Fruit fly (Drosophila melanogaster) whole organism, embryonic: ENCODE measurements around the gene CG46434.

ENCODE experiments used
- Atf3 ChIP-seq: fragments of 200-800 bp; sonication (Bioruptor generic); optimal IDR thresholded peaks from 3 replicates; lab custom pipeline; 2016; ENCODE audit warnings: missing biosample characterization, missing genetic modification characterization
- B-H2 ChIP-seq: fragments of 200-800 bp; sonication (Bioruptor generic); optimal IDR thresholded peaks from 2 replicates; lab custom pipeline; 2018; ENCODE audit warnings: missing biosample characterization, mild to moderate bottlenecking, missing genetic modification characterization
- Bteb2 ChIP-seq: fragments of 200-800 bp; sonication (Bioruptor generic); optimal IDR thresholded peaks from 2 replicates; lab custom pipeline; 2016; ENCODE audit warnings: missing biosample characterization, missing genetic modification characterization
- CG10462 ChIP-seq: fragments of 200-800 bp; sonication (Bioruptor generic); optimal IDR thresholded peaks from 2 replicates; lab custom pipeline; 2016; ENCODE audit warnings: missing biosample characterization, missing genetic modification characterization
- CG12391 ChIP-seq: fragments of 200-800 bp; sonication (Bioruptor generic); optimal IDR thresholded peaks from 3 replicates; lab custom pipeline; 2018; ENCODE audit warnings: missing biosample characterization, mild to moderate bottlenecking, missing genetic modification characterization, moderate library complexity
- CG12659 ChIP-seq: fragments of 200-800 bp; sonication (Bioruptor generic); optimal IDR thresholded peaks from 3 replicates; lab custom pipeline; 2017; ENCODE audit warnings: mild to moderate bottlenecking, missing biosample characterization, missing genetic modification reagents, missing genetic modification characterization
- CG14050 ChIP-seq: fragments of 200-800 bp; sonication (Bioruptor generic); IDR thresholded peaks from 3 replicates; pipeline ENCODE4 v1.3.6; 2022; ENCODE audit warnings: missing biosample characterization, missing genetic modification characterization
- CG15011 ChIP-seq: fragments of 200-800 bp; sonication (Bioruptor generic); optimal IDR thresholded peaks from 3 replicates; lab custom pipeline; 2018; ENCODE audit warnings: missing biosample characterization, mild to moderate bottlenecking, missing genetic modification characterization
- CG16779 ChIP-seq: fragments of 200-800 bp; sonication (Bioruptor generic); IDR thresholded peaks from 2 replicates; pipeline ENCODE4 v1.3.6; 2022; ENCODE audit warnings: missing biosample characterization, missing genetic modification characterization
- CG18011 ChIP-seq: fragments of 200-800 bp; sonication (Bioruptor generic); optimal IDR thresholded peaks from 2 replicates; lab custom pipeline; 2017; ENCODE audit warnings: missing biosample characterization, missing genetic modification characterization, mild to moderate bottlenecking, moderate library complexity, missing genotype
- CG1832 ChIP-seq: fragments of 200-800 bp; sonication (Bioruptor generic); optimal IDR thresholded peaks from 2 replicates; lab custom pipeline; 2017; ENCODE audit warnings: missing biosample characterization, mild to moderate bottlenecking, missing genetic modification characterization, inconsistent platforms
- CG18476 ChIP-seq: fragments of 200-800 bp; sonication (Bioruptor generic); optimal IDR thresholded peaks from 2 replicates; lab custom pipeline; 2016; ENCODE audit warnings: missing biosample characterization, mild to moderate bottlenecking, missing genetic modification characterization
- CG2889 ChIP-seq: fragments of 200-800 bp; sonication (Bioruptor generic); IDR thresholded peaks from 3 replicates; pipeline ENCODE4 v1.3.6; 2022; ENCODE audit warnings: missing biosample characterization, missing genetic modification characterization
- CG30020 ChIP-seq: fragments of 200-800 bp; optimal IDR thresholded peaks from 2 replicates; lab custom pipeline; 2019; ENCODE audit warnings: missing biosample characterization, mild to moderate bottlenecking, missing genetic modification characterization, moderate library complexity
- CG31224 ChIP-seq: fragments of 200-800 bp; sonication (Bioruptor generic); IDR thresholded peaks from 2 replicates; pipeline ENCODE4 v1.3.6; 2022; ENCODE audit warnings: missing biosample characterization, missing genetic modification characterization
- CG34224 ChIP-seq: fragments of 200-800 bp; sonication (Bioruptor generic); IDR thresholded peaks from 3 replicates; pipeline ENCODE4 v1.3.6; 2022; ENCODE audit warnings: missing biosample characterization, missing genetic modification characterization; ENCODE audit not compliant: partially characterized antibody
- CG6254 ChIP-seq: fragments of 200-800 bp; sonication (Bioruptor generic); optimal IDR thresholded peaks from 3 replicates; lab custom pipeline; 2017; ENCODE audit warnings: mild to moderate bottlenecking, missing biosample characterization, missing genetic modification reagents, missing genetic modification characterization
- CG6683 ChIP-seq: fragments of 200-800 bp; sonication (Bioruptor generic); optimal IDR thresholded peaks from 2 replicates; lab custom pipeline; 2017; ENCODE audit warnings: missing biosample characterization, mild to moderate bottlenecking, missing genetic modification characterization, missing genetic modification reagents
- CG7556 ChIP-seq: fragments of 200-800 bp; sonication (Bioruptor generic); optimal IDR thresholded peaks from 2 replicates; lab custom pipeline; 2017; ENCODE audit warnings: missing biosample characterization, mild to moderate bottlenecking, missing genetic modification characterization
- Dad ChIP-seq: fragments of 200-800 bp; sonication (Bioruptor generic); optimal IDR thresholded peaks from 3 replicates; lab custom pipeline; 2016; ENCODE audit warnings: missing biosample characterization, missing genetic modification characterization
- Dbx ChIP-seq: fragments of 200-800 bp; sonication (Bioruptor generic); IDR thresholded peaks from 3 replicates; pipeline ENCODE4 v1.3.6; 2022; ENCODE audit warnings: missing biosample characterization, missing genetic modification characterization
- Dip2 ChIP-seq: fragments of 200-800 bp; sonication (Bioruptor generic); IDR thresholded peaks from 2 replicates; pipeline ENCODE4 v1.3.6; 2022; ENCODE audit warnings: missing biosample characterization, missing genetic modification characterization
- Ets65A ChIP-seq: fragments of 200-800 bp; sonication (Bioruptor generic); peaks from one replicate; lab custom pipeline; 2016; ENCODE audit warnings: missing biosample characterization, missing genetic modification characterization
- HLH3B ChIP-seq: fragments of 200-800 bp; sonication (Bioruptor generic); IDR thresholded peaks from 2 replicates; pipeline ENCODE4 v1.3.6; 2022; ENCODE audit warnings: missing biosample characterization, missing genetic modification characterization
- Lpt ChIP-seq: fragments of >200 bp; optimal IDR thresholded peaks from 2 replicates; lab custom pipeline; 2018; ENCODE audit warnings: missing biosample characterization, missing genetic modification characterization
- Med ChIP-seq: fragments of 200-800 bp; sonication (Bioruptor generic); peaks from one replicate; lab custom pipeline; 2016; ENCODE audit warnings: missing biosample characterization, missing genetic modification characterization, mild to moderate bottlenecking, inconsistent platforms, moderate library complexity
- NC2β ChIP-seq: fragments of 200-800 bp; sonication (Bioruptor generic); optimal IDR thresholded peaks from 2 replicates; lab custom pipeline; 2016; ENCODE audit warnings: missing biosample characterization, missing genetic modification characterization
- Optix ChIP-seq: fragments of 200-800 bp; sonication (Bioruptor generic); IDR thresholded peaks from 3 replicates; pipeline ENCODE4 v1.3.6; 2022; ENCODE audit warnings: missing biosample characterization, missing genetic modification characterization
- Pdp1 ChIP-seq, 2 experiments: fragments of 200-800 bp; sonication (Bioruptor generic); optimal IDR thresholded peaks; 3 replicates each; lab custom pipeline; 2016; ENCODE audit warnings: missing biosample characterization in 2 of 2, missing genetic modification characterization in 2 of 2, mild to moderate bottlenecking in 1 of 2, moderate library complexity in 1 of 2
- Spps ChIP-seq: fragments of 200-800 bp; sonication (Bioruptor generic); optimal IDR thresholded peaks from 2 replicates; lab custom pipeline; 2018; ENCODE audit warnings: missing biosample characterization, mild to moderate bottlenecking, missing genetic modification characterization
- Sry-δ ChIP-seq: fragments of 200-800 bp; sonication (Bioruptor generic); optimal IDR thresholded peaks from 2 replicates; lab custom pipeline; 2016; ENCODE audit warnings: missing biosample characterization, missing genetic modification characterization
- ap ChIP-seq: fragments of 200-800 bp; sonication (Bioruptor generic); IDR thresholded peaks from 2 replicates; pipeline ENCODE4 v1.3.6; 2022; ENCODE audit warnings: missing biosample characterization, missing genetic modification characterization
- ase ChIP-seq: fragments of 200-800 bp; sonication (Bioruptor generic); IDR thresholded peaks from 3 replicates; pipeline ENCODE4 v1.3.6; 2022; ENCODE audit warnings: missing biosample characterization, missing genetic modification characterization
- br ChIP-seq: fragments of >200 bp; optimal IDR thresholded peaks from 2 replicates; lab custom pipeline; 2017
- caup ChIP-seq: fragments of 200-800 bp; sonication (Bioruptor generic); optimal IDR thresholded peaks from 3 replicates; lab custom pipeline; 2017; ENCODE audit warnings: missing biosample characterization, mild to moderate bottlenecking, missing genetic modification characterization, moderate library complexity; ENCODE audit not compliant: severe bottlenecking
- danr ChIP-seq: fragments of 200-800 bp; sonication (Bioruptor generic); IDR thresholded peaks from 2 replicates; pipeline ENCODE4 v1.3.6; 2022; ENCODE audit warnings: missing biosample characterization, missing genetic modification characterization
- grn ChIP-seq: fragments of 200-800 bp; sonication (Bioruptor generic); optimal IDR thresholded peaks from 3 replicates; lab custom pipeline; 2017; ENCODE audit warnings: missing biosample characterization, missing genetic modification characterization
- gsb ChIP-seq: fragments of 200-800 bp; sonication (Bioruptor generic); IDR thresholded peaks from 2 replicates; pipeline ENCODE4 v1.3.6; 2022; ENCODE audit warnings: missing biosample characterization, missing genetic modification characterization
- gsb-n ChIP-seq: fragments of 200-800 bp; sonication (Bioruptor generic); optimal IDR thresholded peaks from 3 replicates; lab custom pipeline; 2018; ENCODE audit warnings: missing biosample characterization, mild to moderate bottlenecking, missing genetic modification characterization
- lola ChIP-seq, 3 experiments: fragments of >200 bp in 2 of 3; fragments of 200-800 bp in 1 of 3; sonication (Bioruptor generic) in 1 of 3; optimal IDR thresholded peaks; 2 replicates each; lab custom pipeline; 2017 to 2019; ENCODE audit warnings: missing biosample characterization in 3 of 3, missing genetic modification characterization in 3 of 3, mild to moderate bottlenecking in 1 of 3, moderate library complexity in 1 of 3
- onecut ChIP-seq: fragments of 200-800 bp; sonication (Bioruptor generic); IDR thresholded peaks from 2 replicates; pipeline ENCODE4 v1.3.6; 2022; ENCODE audit warnings: missing biosample characterization, missing genetic modification characterization
- otp ChIP-seq: fragments of 200-800 bp; sonication (Bioruptor generic); IDR thresholded peaks from 3 replicates; pipeline ENCODE4, ENCODE4 v1.3.6; 2022; ENCODE audit warnings: missing biosample characterization, missing genetic modification characterization
- rib ChIP-seq: fragments of 200-800 bp; sonication (Bioruptor generic); IDR thresholded peaks from 2 replicates; pipeline ENCODE4 v1.3.6; 2022; ENCODE audit warnings: missing biosample characterization, missing genetic modification characterization
- run ChIP-seq: fragments of 200-800 bp; sonication (Bioruptor generic); optimal IDR thresholded peaks from 3 replicates; lab custom pipeline; 2018; ENCODE audit warnings: missing biosample characterization, mild to moderate bottlenecking, missing genetic modification characterization
- schlank ChIP-seq: fragments of 200-800 bp; sonication (Bioruptor generic); optimal IDR thresholded peaks from 2 replicates; lab custom pipeline; 2018; ENCODE audit warnings: missing biosample characterization, mild to moderate bottlenecking, missing genetic modification characterization
- slp2 ChIP-seq: fragments of 200-800 bp; sonication (Bioruptor generic); optimal IDR thresholded peaks from 2 replicates; lab custom pipeline; 2016; ENCODE audit warnings: missing biosample characterization, missing genetic modification characterization
- sna ChIP-seq: fragments of 200-800 bp; sonication (Bioruptor generic); IDR thresholded peaks from 2 replicates; pipeline ENCODE4 v1.3.6; 2022; ENCODE audit warnings: missing biosample characterization, missing genetic modification characterization; ENCODE audit not compliant: partially characterized antibody
- stc ChIP-seq: fragments of 200-800 bp; sonication (Bioruptor generic); IDR thresholded peaks from 2 replicates; pipeline ENCODE4 v1.3.6; 2022; ENCODE audit warnings: missing biosample characterization, missing genetic modification characterization
- wek ChIP-seq: fragments of 200-800 bp; sonication (Bioruptor generic); optimal IDR thresholded peaks from 3 replicates; lab custom pipeline; 2018; ENCODE audit warnings: missing biosample characterization, mild to moderate bottlenecking, missing genetic modification characterization, moderate library complexity
- zen2 ChIP-seq: fragments of 200-800 bp; sonication (Bioruptor generic); IDR thresholded peaks from 3 replicates; pipeline ENCODE4 v1.3.6; 2022; ENCODE audit warnings: missing biosample characterization, missing genetic modification characterization; ENCODE audit not compliant: partially characterized antibody
- zf30C ChIP-seq: fragments of 200-800 bp; sonication (Bioruptor generic); optimal IDR thresholded peaks from 3 replicates; lab custom pipeline; 2018; ENCODE audit warnings: missing biosample characterization, mild to moderate bottlenecking, missing genetic modification characterization
- zfh2 ChIP-seq: fragments of 200-800 bp; sonication (Bioruptor generic); optimal IDR thresholded peaks from 2 replicates; lab custom pipeline; 2016; ENCODE audit warnings: missing biosample characterization, missing genetic modification characterization

CG46434 gene

DNA sequence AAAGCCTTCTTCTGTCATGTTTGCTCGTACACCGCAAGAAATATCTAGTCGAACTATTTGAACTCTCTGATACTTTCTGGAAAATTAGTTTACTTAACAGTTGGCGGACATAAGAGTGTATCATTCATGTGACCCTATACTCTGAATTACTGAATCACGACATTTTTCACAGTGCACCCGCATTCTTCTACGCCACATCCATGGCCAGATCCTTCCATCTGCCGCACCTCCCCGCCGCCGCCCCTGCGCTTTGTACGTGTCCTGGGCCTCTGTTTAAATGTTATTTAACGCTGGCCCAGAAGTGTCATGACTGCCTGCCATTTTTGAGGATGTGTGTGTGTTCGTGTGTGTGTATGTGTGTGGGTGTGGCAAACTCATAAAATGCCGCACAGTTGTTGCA lies 31.3 kb downstream of the CG46434 start (continued):
- TF ChIP-seq gsb-n (tag; lab: Kevin White, UChicago), result no peak
- TF ChIP-seq Atf3 (GFP tag; lab: Kevin White, UChicago), result no peak
- TF ChIP-seq stc (GFP tag; lab: Robert Waterston, UW), result no peak
- no peak for TF ChIP-seq CG7556
- TF ChIP-seq Optix, result no peak
- no peak for TF ChIP-seq grn (GFP tag; lab: Kevin White, UChicago)
- peak; percentile 65 for TF ChIP-seq Med
- no peak for TF ChIP-seq CG1832
- no peak for TF ChIP-seq NC2β (GFP tag; lab: Kevin White, UChicago)
- TF ChIP-seq CG14050 (GFP tag; lab: Robert Waterston, UW), result no peak
- no peak for TF ChIP-seq Lpt (GFP tag; lab: Kevin White, UChicago)
- TF ChIP-seq ase (GFP tag; lab: Robert Waterston, UW), result 0 out of 3 replicates have a peak, but pooled peaks have one; percentile 10
- no peak for TF ChIP-seq CG6683 (GFP tag; lab: Kevin White, UChicago)
- TF ChIP-seq Sry-δ, result no peak
- no peak for TF ChIP-seq CG10462
- no peak for TF ChIP-seq CG18011
- no peak for TF ChIP-seq CG6254 (GFP tag; lab: Kevin White, UChicago)
- TF ChIP-seq zf30C (GFP tag; lab: Kevin White, UChicago), result no peak
- no peak for TF ChIP-seq wek
- no peak for TF ChIP-seq otp (GFP tag; lab: Robert Waterston, UW)
- TF ChIP-seq Dbx (GFP tag; lab: Robert Waterston, UW), result no peak
- TF ChIP-seq onecut (GFP tag; lab: Robert Waterston, UW), result no peak
- no peak for TF ChIP-seq CG2889 (GFP tag; lab: Robert Waterston, UW)
- no peak for TF ChIP-seq danr (GFP tag; lab: Robert Waterston, UW)
- no peak for TF ChIP-seq CG18476
- TF ChIP-seq slp2 (GFP tag; lab: Kevin White, UChicago), result no peak
- TF ChIP-seq CG31224, result no peak
- no peak for TF ChIP-seq CG16779 (GFP tag; lab: Robert Waterston, UW)
- TF ChIP-seq B-H2 (GFP tag; lab: Kevin White, UChicago), result no peak
- no peak for TF ChIP-seq CG15011
- TF ChIP-seq Ets65A (GFP tag; lab: Kevin White, UChicago), result peak; percentile 64
- TF ChIP-seq ap (GFP tag; lab: Robert Waterston, UW), result no peak
- no peak for TF ChIP-seq rib
- no peak for TF ChIP-seq Pdp1 (GFP tag; optimal IDR thresholded peaks at IDR 0.05; lab: Kevin White, UChicago)
- TF ChIP-seq CG12659 (GFP tag; lab: Kevin White, UChicago), result no peak
- no peak for TF ChIP-seq CG34224 (GFP tag; lab: Robert Waterston, UW)
- TF ChIP-seq sna (GFP tag; lab: Robert Waterston, UW), result no peak
- 0 out of 2 replicates have a peak, but pooled peaks have one; percentile 11 for TF ChIP-seq gsb (GFP tag; lab: Robert Waterston, UW)
- TF ChIP-seq lola (GFP tag; optimal IDR thresholded peaks at IDR 0.05; lab: Kevin White, UChicago), result no peak
- no peak for TF ChIP-seq HLH3B (GFP tag; lab: Robert Waterston, UW)
- no peak for TF ChIP-seq Bteb2 (GFP tag; lab: Kevin White, UChicago)
- no peak for TF ChIP-seq Dad
- no peak for TF ChIP-seq CG30020 (tag; lab: Kevin White, UChicago)
- TF ChIP-seq run (tag; lab: Kevin White, UChicago), result no peak
- TF ChIP-seq zfh2 (GFP tag; lab: Kevin White, UChicago), result no peak
- TF ChIP-seq caup, result no peak
- TF ChIP-seq Dip2, result no peak
- no peak for TF ChIP-seq CG12391 (tag; lab: Kevin White, UChicago)
- TF ChIP-seq zen2 (GFP tag; lab: Robert Waterston, UW), result no peak
- no peak for TF ChIP-seq schlank
- no peak for TF ChIP-seq br (lab: Kevin White, UChicago)
- no peak for TF ChIP-seq Spps (tag; lab: Kevin White, UChicago)
